Worm (Caenorhabditis elegans): ENCODE data around the gene cal-1.
A peak's percentile ranks its signal among the peaks of the same experiment; 100 is the strongest.

cal-1 gene

ce11 chrV:12517148-12517547 lies at the start of gene cal-1:
Gene cal-1, minus strand, starts transcription at chrV:12517248.
- TF ChIP-seq unc-62 (GFP tag; optimal IDR thresholded peaks at IDR 0.05): peak; percentile 10
- TF ChIP-seq attf-3 (GFP tag; conservative IDR thresholded peaks at IDR 0.05): no peak

- TF ChIP-seq F23B12.7 (tag; optimal IDR thresholded peaks at IDR 0.05; ENCODE audit: insufficient read depth) (no peak), mel-28 (tag; optimal IDR thresholded peaks at IDR 0.05; ENCODE audit: borderline replicate concordance) (no peak), Y53G8AR.9 (GFP tag; conservative IDR thresholded peaks at IDR 0.05) (no peak), pha-4 (tag; optimal IDR thresholded peaks at IDR 0.05) (no peak), Y79H2A.3 (GFP tag; conservative IDR thresholded peaks at IDR 0.05) (no peak), lir-1 (GFP tag; conservative IDR thresholded peaks at IDR 0.05) (no peak), ztf-22 (GFP tag; optimal IDR thresholded peaks at IDR 0.05) (no peak), hsf-1 (GFP tag; IDR thresholded peaks at IDR 0.05) (no peak), athp-1 (tag; optimal IDR thresholded peaks at IDR 0.05) (no peak), unc-130 (GFP tag; optimal IDR thresholded peaks at IDR 0.05) (no peak), hrde-1 (tag; optimal IDR thresholded peaks at IDR 0.05; ENCODE audit: borderline replicate concordance) (no peak), let-526 (GFP tag; IDR thresholded peaks at IDR 0.05) (no peak), F39B2.1 (GFP tag; IDR thresholded peaks at IDR 0.05) (no peak), nfyb-1 (GFP tag; IDR thresholded peaks at IDR 0.05) (no peak), ztf-3 (GFP tag; optimal IDR thresholded peaks at IDR 0.05) (no peak), F37B4.10 (GFP tag; IDR thresholded peaks at IDR 0.05) (no peak), Y95B8A.8 (GFP tag; IDR thresholded peaks at IDR 0.05) (no peak)
Measured at ce11 chrV:12564902-12565301, 47.9 kb upstream of the cal-1 start.

- TF ChIP-seq nhr-27 (tag; optimal IDR thresholded peaks at IDR 0.05): no peak
- TF ChIP-seq Y67H2A.10 (GFP tag; conservative IDR thresholded peaks at IDR 0.05): no peak
- no peak for TF ChIP-seq ekl-4 (GFP tag; IDR thresholded peaks at IDR 0.05)
- TF ChIP-seq attf-3 (GFP tag; conservative IDR thresholded peaks at IDR 0.05): no peak
- no peak for TF ChIP-seq hsf-1 (GFP tag; IDR thresholded peaks at IDR 0.05)
- TF ChIP-seq tlf-1 (GFP tag; optimal IDR thresholded peaks at IDR 0.05): no peak
- TF ChIP-seq T07F8.4 (tag; optimal IDR thresholded peaks at IDR 0.05): no peak
- TF ChIP-seq ceh-91 (GFP tag; IDR thresholded peaks at IDR 0.05): no peak
- TF ChIP-seq egrh-3 (GFP tag; IDR thresholded peaks at IDR 0.05): no peak
- no peak for TF ChIP-seq attf-5 (GFP tag; optimal IDR thresholded peaks at IDR 0.05)
- no peak for TF ChIP-seq aptf-3 (GFP tag; IDR thresholded peaks at IDR 0.05)
- TF ChIP-seq zfh-2 (GFP tag; conservative IDR thresholded peaks at IDR 0.05): no peak
- no peak for TF ChIP-seq gei-17 (GFP tag; optimal IDR thresholded peaks at IDR 0.05)
- no peak for TF ChIP-seq madf-8 (GFP tag; conservative IDR thresholded peaks at IDR 0.05)
- no peak for TF ChIP-seq ZK185.1 (tag; optimal IDR thresholded peaks at IDR 0.05; ENCODE audit: poor library complexity, severe bottlenecking)
- TF ChIP-seq lag-1 (GFP tag; IDR thresholded peaks at IDR 0.05): no peak
- TF ChIP-seq ets-4 (GFP tag; optimal IDR thresholded peaks at IDR 0.05): no peak
- no peak for TF ChIP-seq die-1 (tag; optimal IDR thresholded peaks at IDR 0.05)
Measured at ce11 chrV:12563187-12563586, 46.1 kb upstream of the cal-1 start, which contains the start of gene mrps-5. Gene mrps-5, plus strand, starts transcription at chrV:12563487.

ce11 chrV:12560328-12560782 lies 43.3 kb upstream of the cal-1 start, which contains the start of gene sel-1:
Gene sel-1, plus strand, starts transcription at chrV:12560732.
- peak; percentile 96 for TF ChIP-seq attf-3 (GFP tag; conservative IDR thresholded peaks at IDR 0.05)
- no peak for TF ChIP-seq pbrm-1 (GFP tag; IDR thresholded peaks at IDR 0.05)
- TF ChIP-seq xnd-1 (tag; optimal IDR thresholded peaks at IDR 0.05): peak; percentile 10
- TF ChIP-seq ztf-28 (GFP tag; IDR thresholded peaks at IDR 0.05): no peak
- TF ChIP-seq nfya-2 (GFP tag; IDR thresholded peaks at IDR 0.05): no peak
- TF ChIP-seq madf-6 (GFP tag; IDR thresholded peaks at IDR 0.05): 0 out of 2 replicates have a peak, but pooled peaks have one; percentile 13
- TF ChIP-seq lsl-1 (GFP tag; optimal IDR thresholded peaks at IDR 0.05): peak; percentile 63
- TF ChIP-seq chd-7 (tag; optimal IDR thresholded peaks at IDR 0.05): no peak
- TF ChIP-seq sptf-2 (GFP tag; optimal IDR thresholded peaks at IDR 0.05): no peak
- TF ChIP-seq repo-1 (tag; optimal IDR thresholded peaks at IDR 0.05): no peak
